Worm (Caenorhabditis elegans): ENCODE results near the gene Y38E10A.14.

Gene Y38E10A.14

DNA sequence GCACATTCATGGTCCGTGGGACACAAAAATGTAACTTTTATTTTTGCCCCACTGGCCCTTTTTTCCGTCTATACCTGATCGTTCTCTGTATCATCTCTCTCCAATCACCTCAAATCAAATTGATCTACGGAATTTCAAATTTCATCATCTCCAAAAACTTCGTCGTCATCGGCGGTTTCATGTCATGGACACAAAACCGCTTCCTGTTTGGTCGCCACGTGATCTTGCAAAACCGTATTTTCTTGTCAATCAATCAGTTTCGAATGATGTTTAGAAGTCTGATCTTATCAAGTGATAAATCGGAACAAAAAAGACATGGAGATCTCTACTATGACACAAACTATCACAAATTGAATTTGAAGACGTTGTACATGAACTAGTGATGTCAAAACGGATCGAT lies 1.3 kb upstream of the Y38E10A.14 start:
- TF ChIP-seq ceh-13 (GFP tag; optimal IDR thresholded peaks at IDR 0.05): no peak
- TF ChIP-seq ama-1 (optimal IDR thresholded peaks at IDR 0.05): no peak
- TF ChIP-seq tra-4 (tag; optimal IDR thresholded peaks at IDR 0.05): no peak
- no peak for TF ChIP-seq aly-1 (tag; optimal IDR thresholded peaks at IDR 0.05)
- TF ChIP-seq ets-7 (tag; optimal IDR thresholded peaks at IDR 0.05): no peak
- TF ChIP-seq B0310.2 (tag; optimal IDR thresholded peaks at IDR 0.05): no peak
- TF ChIP-seq tbx-37 (GFP tag; conservative IDR thresholded peaks at IDR 0.05): no peak
- no peak for TF ChIP-seq F13C5.2 (tag; optimal IDR thresholded peaks at IDR 0.05)

DNA sequence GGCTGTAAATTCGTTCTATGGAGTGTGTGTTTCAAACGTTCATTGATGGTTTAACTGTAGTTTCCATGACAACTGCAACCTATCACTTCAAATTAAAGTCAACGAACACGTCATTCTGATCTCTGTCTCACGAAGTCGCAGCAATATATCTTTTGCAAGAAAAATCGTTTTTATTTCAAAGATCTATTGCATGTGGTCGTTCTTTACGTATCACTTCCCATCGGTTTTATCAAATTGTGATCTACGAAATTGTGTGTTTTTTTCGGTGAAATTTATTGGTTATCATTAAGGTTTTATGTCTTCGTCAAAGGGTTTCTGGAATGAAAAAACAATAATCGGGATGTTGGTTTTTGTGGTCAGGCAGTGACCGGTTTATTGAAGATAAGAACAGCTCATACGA lies 1.5 kb downstream of the Y38E10A.14 start:
- TF ChIP-seq B0310.2 (tag; optimal IDR thresholded peaks at IDR 0.05) (no peak), hmg-4 (GFP tag; optimal IDR thresholded peaks at IDR 0.05) (no peak), ets-7 (tag; optimal IDR thresholded peaks at IDR 0.05) (no peak), pes-1 (GFP tag; IDR thresholded peaks at IDR 0.05) (no peak), tbx-37 (GFP tag; conservative IDR thresholded peaks at IDR 0.05) (no peak), tra-4 (tag; optimal IDR thresholded peaks at IDR 0.05) (no peak), F13C5.2 (tag; optimal IDR thresholded peaks at IDR 0.05) (no peak), aly-1 (tag; optimal IDR thresholded peaks at IDR 0.05) (no peak), hmbx-1 (tag; optimal IDR thresholded peaks at IDR 0.05) (no peak), flt-1 (GFP tag; IDR thresholded peaks at IDR 0.05) (no peak), hnd-1 (tag; optimal IDR thresholded peaks at IDR 0.05) (no peak), tbx-11 (GFP tag; IDR thresholded peaks at IDR 0.05) (no peak), ama-1 (optimal IDR thresholded peaks at IDR 0.05) (no peak), sea-1 (GFP tag; conservative IDR thresholded peaks at IDR 0.05) (no peak), ceh-13 (GFP tag; optimal IDR thresholded peaks at IDR 0.05) (no peak)

DNA sequence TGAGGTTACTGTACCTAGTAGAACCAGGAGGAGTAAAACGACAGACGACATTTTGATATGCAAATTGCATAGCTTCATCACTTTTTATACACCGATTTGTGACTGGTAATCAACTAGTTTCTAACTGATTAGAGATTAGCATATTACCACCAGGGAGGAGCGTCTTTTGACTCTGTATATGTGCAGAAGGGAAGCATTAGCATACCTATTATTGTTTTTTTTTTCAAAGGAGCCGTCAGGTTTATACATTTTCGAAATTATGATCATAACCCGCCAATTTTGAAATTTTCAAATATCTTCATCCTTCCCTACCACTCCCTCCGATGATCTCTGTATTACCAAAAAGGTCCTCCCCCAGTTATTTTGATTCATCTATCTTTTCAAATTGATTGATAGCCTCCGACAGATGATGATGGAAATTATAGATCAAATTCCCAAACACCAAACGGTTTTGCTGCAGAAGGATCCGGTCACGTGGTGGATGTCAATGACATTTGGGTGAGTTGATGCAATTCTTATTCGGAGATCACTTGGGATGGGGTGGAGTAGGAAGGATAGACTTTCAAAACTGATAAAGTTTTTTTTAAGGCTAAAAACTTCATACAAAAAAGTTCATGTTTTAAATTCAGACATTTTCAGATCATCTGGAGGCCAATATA lies 2.3 kb downstream of the Y38E10A.14 start, which contains the start of gene nspe-8:
nspe-8 (minus strand) TSS at position 51 of the 659 bp plus-strand sequence.
- TF ChIP-seq flt-1 (GFP tag; IDR thresholded peaks at IDR 0.05): no peak
- TF ChIP-seq hmbx-1 (tag; optimal IDR thresholded peaks at IDR 0.05): no peak

DNA sequence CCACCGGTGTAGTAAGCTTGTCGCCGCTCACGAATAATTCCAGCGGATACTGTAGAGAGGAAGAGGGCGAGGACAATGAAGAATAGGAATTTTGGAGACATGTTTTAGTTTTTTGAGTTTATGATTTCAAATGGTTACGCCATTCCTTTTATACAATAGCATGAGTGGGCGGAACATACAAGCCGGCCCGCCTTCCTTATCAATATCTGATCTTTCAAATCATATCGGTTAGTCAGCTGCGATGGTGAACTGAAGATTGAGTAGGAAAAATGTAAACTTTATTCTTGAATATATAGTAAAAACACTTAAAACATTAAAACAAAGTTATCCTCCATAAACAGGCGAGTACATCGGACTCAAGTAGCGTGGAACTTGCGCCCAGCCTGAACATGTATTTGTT lies 3.6 kb downstream of the Y38E10A.14 start, which contains the start of gene nspe-1:
nspe-1 (minus strand) TSS at position 101 of the 400 bp plus-strand sequence.
- TF ChIP-seq tbx-11 (GFP tag; IDR thresholded peaks at IDR 0.05) (no peak), flt-1 (GFP tag; IDR thresholded peaks at IDR 0.05) (no peak), pes-1 (GFP tag; IDR thresholded peaks at IDR 0.05) (no peak)

DNA sequence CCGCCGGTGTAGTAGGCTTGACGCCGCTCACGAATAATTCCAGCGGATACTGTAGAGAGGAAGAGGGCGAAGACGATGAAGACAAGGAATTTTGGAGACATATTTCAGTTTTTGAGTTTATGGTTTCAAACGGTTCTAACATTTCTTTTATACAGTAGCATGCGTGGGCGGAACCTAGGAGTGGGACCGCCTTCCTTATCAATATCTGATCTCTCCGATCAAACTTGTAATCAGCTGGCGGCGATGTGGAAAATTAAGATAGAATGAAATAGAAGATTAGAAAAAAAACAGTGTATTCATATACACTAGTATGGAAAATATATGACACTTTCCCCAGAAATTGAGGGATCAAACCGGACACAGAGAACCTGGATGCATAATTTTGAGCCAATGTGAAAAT lies 5.0 kb downstream of the Y38E10A.14 start, which contains the start of gene nspe-2:
nspe-2 (minus strand) TSS at position 101 of the 400 bp plus-strand sequence.
- TF ChIP-seq sea-1 (GFP tag; conservative IDR thresholded peaks at IDR 0.05) (no peak), ceh-36 (tag; optimal IDR thresholded peaks at IDR 0.05) (no peak), F13C5.2 (tag; optimal IDR thresholded peaks at IDR 0.05) (no peak), hmbx-1 (tag; optimal IDR thresholded peaks at IDR 0.05) (no peak), scrt-1 (GFP tag; IDR thresholded peaks at IDR 0.05) (no peak), pes-1 (GFP tag; IDR thresholded peaks at IDR 0.05) (no peak)

DNA sequence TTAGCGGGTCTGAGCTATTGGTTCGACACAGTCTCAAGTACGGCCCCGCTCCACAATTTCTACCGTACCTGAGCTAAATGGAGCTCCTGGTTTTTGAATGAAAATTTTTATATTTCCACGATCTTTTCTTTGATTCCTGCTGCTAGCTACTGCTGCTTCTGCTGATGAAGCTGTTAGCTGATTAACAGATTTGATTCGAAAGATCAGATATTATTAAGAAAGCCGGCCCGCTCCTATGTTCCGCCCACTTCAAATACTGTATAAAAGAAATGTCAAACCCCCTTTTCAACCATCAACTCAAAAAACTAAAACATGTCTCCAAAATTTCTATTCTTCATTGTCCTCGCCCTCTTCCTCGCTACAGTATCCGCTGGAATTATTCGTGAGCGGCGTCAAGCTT lies 6.7 kb downstream of the Y38E10A.14 start, which contains the start of gene nspe-3:
nspe-3 (plus strand) TSS at position 301 of the 400 bp plus-strand sequence.
- TF ChIP-seq hnd-1 (tag; optimal IDR thresholded peaks at IDR 0.05): no peak
- TF ChIP-seq hmbx-1 (tag; optimal IDR thresholded peaks at IDR 0.05): no peak
- no peak for TF ChIP-seq pes-1 (GFP tag; IDR thresholded peaks at IDR 0.05)
- no peak for TF ChIP-seq ets-7 (tag; optimal IDR thresholded peaks at IDR 0.05)
- no peak for TF ChIP-seq tbx-37 (GFP tag; conservative IDR thresholded peaks at IDR 0.05)
- no peak for TF ChIP-seq scrt-1 (GFP tag; IDR thresholded peaks at IDR 0.05)
- TF ChIP-seq tbx-11 (GFP tag; IDR thresholded peaks at IDR 0.05): no peak
- no peak for TF ChIP-seq ceh-13 (GFP tag; optimal IDR thresholded peaks at IDR 0.05)
- TF ChIP-seq F13C5.2 (tag; optimal IDR thresholded peaks at IDR 0.05): no peak
- no peak for TF ChIP-seq tra-4 (tag; optimal IDR thresholded peaks at IDR 0.05)
- TF ChIP-seq ceh-36 (tag; optimal IDR thresholded peaks at IDR 0.05): no peak
- no peak for TF ChIP-seq ama-1 (optimal IDR thresholded peaks at IDR 0.05)
- no peak for TF ChIP-seq aly-1 (tag; optimal IDR thresholded peaks at IDR 0.05)
- no peak for TF ChIP-seq sea-1 (GFP tag; conservative IDR thresholded peaks at IDR 0.05)
- no peak for TF ChIP-seq B0310.2 (tag; optimal IDR thresholded peaks at IDR 0.05)

DNA sequence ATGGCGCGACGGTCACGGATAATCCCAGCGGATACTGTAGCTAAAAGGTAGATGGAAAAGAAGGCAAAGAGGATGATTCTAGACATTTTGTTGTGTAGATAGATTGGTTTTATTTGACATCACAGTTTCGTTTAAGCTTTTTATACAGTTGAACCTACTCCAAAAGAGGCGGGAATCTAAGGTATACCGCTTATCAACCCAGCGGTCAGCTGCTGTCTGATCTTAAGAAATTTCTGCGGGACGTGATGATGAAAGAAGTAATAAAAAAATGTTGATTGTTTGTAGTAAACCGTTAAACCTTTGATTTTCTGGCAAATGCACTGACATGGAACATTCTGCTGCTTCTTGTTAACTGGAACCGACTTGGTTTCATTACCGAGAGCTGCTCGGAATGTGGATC lies 8.3 kb downstream of the Y38E10A.14 start, which contains the start of gene nspe-6:
nspe-6 (minus strand) TSS at position 101 of the 400 bp plus-strand sequence.
- no peak for TF ChIP-seq ceh-13 (GFP tag; optimal IDR thresholded peaks at IDR 0.05)
- no peak for TF ChIP-seq F13C5.2 (tag; optimal IDR thresholded peaks at IDR 0.05)
- no peak for TF ChIP-seq hnd-1 (tag; optimal IDR thresholded peaks at IDR 0.05)
- no peak for TF ChIP-seq flt-1 (GFP tag; IDR thresholded peaks at IDR 0.05)
- TF ChIP-seq pes-1 (GFP tag; IDR thresholded peaks at IDR 0.05): no peak
- no peak for TF ChIP-seq ama-1 (optimal IDR thresholded peaks at IDR 0.05)
- TF ChIP-seq hmbx-1 (tag; optimal IDR thresholded peaks at IDR 0.05): no peak
- TF ChIP-seq B0310.2 (tag; optimal IDR thresholded peaks at IDR 0.05): no peak
- TF ChIP-seq scrt-1 (GFP tag; IDR thresholded peaks at IDR 0.05): no peak
- no peak for TF ChIP-seq tbx-37 (GFP tag; conservative IDR thresholded peaks at IDR 0.05)
- no peak for TF ChIP-seq sea-1 (GFP tag; conservative IDR thresholded peaks at IDR 0.05)
- TF ChIP-seq aly-1 (tag; optimal IDR thresholded peaks at IDR 0.05): no peak
- TF ChIP-seq hmg-4 (GFP tag; optimal IDR thresholded peaks at IDR 0.05): no peak
- TF ChIP-seq tra-4 (tag; optimal IDR thresholded peaks at IDR 0.05): no peak
- no peak for TF ChIP-seq tbx-11 (GFP tag; IDR thresholded peaks at IDR 0.05)
- TF ChIP-seq ceh-36 (tag; optimal IDR thresholded peaks at IDR 0.05): no peak
- TF ChIP-seq ets-7 (tag; optimal IDR thresholded peaks at IDR 0.05): no peak

DNA sequence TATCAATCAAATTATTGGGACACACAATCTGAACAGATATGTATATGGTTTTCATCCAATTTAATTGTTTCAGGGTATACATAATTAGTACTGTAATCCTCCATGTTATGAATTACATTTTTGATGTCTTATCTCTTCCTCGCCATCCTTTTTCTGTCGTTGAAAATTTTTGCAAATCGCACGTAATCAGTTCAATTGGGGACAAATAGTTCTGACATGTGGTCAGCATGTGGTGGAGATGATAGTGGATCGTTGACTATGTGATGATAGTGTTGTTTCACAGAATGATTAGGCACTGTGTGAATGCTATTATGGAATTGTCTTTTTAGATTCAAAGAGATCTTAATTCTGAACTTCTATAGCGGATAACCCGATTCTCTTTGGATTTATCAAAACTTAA lies 8.9 kb downstream of the Y38E10A.14 start:
- TF ChIP-seq ama-1 (optimal IDR thresholded peaks at IDR 0.05) (no peak), sea-1 (GFP tag; conservative IDR thresholded peaks at IDR 0.05) (no peak), tra-4 (tag; optimal IDR thresholded peaks at IDR 0.05) (no peak), ceh-13 (GFP tag; optimal IDR thresholded peaks at IDR 0.05) (no peak), tbx-11 (GFP tag; IDR thresholded peaks at IDR 0.05) (no peak), ets-7 (tag; optimal IDR thresholded peaks at IDR 0.05) (no peak), scrt-1 (GFP tag; IDR thresholded peaks at IDR 0.05) (no peak), F13C5.2 (tag; optimal IDR thresholded peaks at IDR 0.05) (no peak), aly-1 (tag; optimal IDR thresholded peaks at IDR 0.05) (no peak), pes-1 (GFP tag; IDR thresholded peaks at IDR 0.05) (no peak), ceh-36 (tag; optimal IDR thresholded peaks at IDR 0.05) (no peak), hnd-1 (tag; optimal IDR thresholded peaks at IDR 0.05) (no peak), hmbx-1 (tag; optimal IDR thresholded peaks at IDR 0.05) (no peak), flt-1 (GFP tag; IDR thresholded peaks at IDR 0.05) (no peak), tbx-37 (GFP tag; conservative IDR thresholded peaks at IDR 0.05) (no peak), B0310.2 (tag; optimal IDR thresholded peaks at IDR 0.05) (no peak), hmg-4 (GFP tag; optimal IDR thresholded peaks at IDR 0.05) (no peak)
